Fruit fly (Drosophila melanogaster) Kc167 (cell line): ENCODE measurements around the gene Rpt6R.

Experiments
- Myc ChIP-seq: fragments of >200 bp; optimal IDR thresholded peaks from 2 replicates; lab custom pipeline; 2017; ENCODE audit warnings: missing external identifiers
- Sin3A ChIP-seq: fragments of >200 bp; optimal IDR thresholded peaks from 2 replicates; lab custom pipeline; 2018; ENCODE audit warnings: missing external identifiers
- h ChIP-seq: fragments of >200 bp; optimal IDR thresholded peaks from 3 replicates; lab custom pipeline; 2018; ENCODE audit warnings: missing external identifiers
- insv ChIP-seq: fragments of >200 bp; optimal IDR thresholded peaks from 3 replicates; lab custom pipeline; 2018; ENCODE audit warnings: missing external identifiers
- psq ChIP-seq: fragments of >200 bp; optimal IDR thresholded peaks from 2 replicates; lab custom pipeline; 2017; ENCODE audit warnings: missing external identifiers
- ttk ChIP-seq: sonication (Bioruptor generic); optimal IDR thresholded peaks from 2 replicates; lab custom pipeline; 2017; ENCODE audit warnings: missing external identifiers

The Rpt6R gene

dm6 chr3R:30592733-30593132 lies 9.2 kb upstream of the Rpt6R start:
- TF ChIP-seq ttk (lab: Kevin White, UChicago) (no peak), Myc (lab: Kevin White, UChicago) (no peak), psq (lab: Kevin White, UChicago) (no peak), Sin3A (no peak), insv (no peak), h (no peak)

dm6 chr3R:30590845-30591244 lies 7.3 kb upstream of the Rpt6R start:
- TF ChIP-seq h (no peak), Myc (lab: Kevin White, UChicago) (no peak), insv (no peak), Sin3A (no peak), ttk (lab: Kevin White, UChicago) (no peak), psq (lab: Kevin White, UChicago) (no peak)

dm6 chr3R:30590237-30590636 lies 6.7 kb upstream of the Rpt6R start:
- TF ChIP-seq insv: no peak

DNA sequence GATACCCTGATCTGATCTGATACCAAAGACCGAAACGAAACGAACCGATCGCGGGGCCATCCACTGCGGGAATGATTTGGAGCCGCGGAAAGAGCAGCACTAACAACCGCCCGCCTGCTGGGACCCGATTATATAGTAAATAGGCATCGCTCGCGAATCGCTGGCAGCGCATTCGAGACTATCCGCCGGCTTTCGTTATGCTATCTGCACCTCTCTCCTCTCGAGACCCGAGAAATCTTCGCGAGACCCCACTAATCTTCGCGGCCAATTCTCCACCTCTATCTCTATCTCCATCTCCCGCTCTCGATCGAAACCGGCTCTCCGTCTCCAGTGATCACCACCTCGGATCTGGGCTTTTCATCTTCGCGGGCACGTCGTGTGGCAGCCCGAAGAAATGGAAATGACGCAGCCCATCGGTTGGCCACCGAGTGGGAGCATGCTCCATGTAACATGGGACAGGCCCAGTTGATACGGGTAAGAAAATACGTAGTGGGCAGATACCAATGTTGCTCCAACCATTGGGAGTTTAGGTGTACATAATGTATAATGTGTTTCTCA lies 3.8 kb upstream of the Rpt6R start, which contains the start of gene CG9717:
TSS of gene CG9717 (minus strand) at position 107 of the 558 bp plus-strand sequence.
- TF ChIP-seq insv (no peak), Myc (lab: Kevin White, UChicago) (no peak), ttk (lab: Kevin White, UChicago) (no peak), Sin3A (no peak), psq (lab: Kevin White, UChicago) (no peak), h (no peak)

- no peak for TF ChIP-seq Sin3A
These were observed 4.4 kb downstream of the Rpt6R start, which contains the start of gene CG9702 for dm6 chr3R:30579129-30579528. Gene CG9702 (plus strand): TSS chr3R:30579429.

- TF ChIP-seq ttk (lab: Kevin White, UChicago) (no peak), Sin3A (no peak), psq (lab: Kevin White, UChicago) (no peak), h (no peak), Myc (lab: Kevin White, UChicago) (no peak), insv (no peak)
These were observed 12.8 kb downstream of the Rpt6R start for dm6 chr3R:30570554-30571141.

DNA sequence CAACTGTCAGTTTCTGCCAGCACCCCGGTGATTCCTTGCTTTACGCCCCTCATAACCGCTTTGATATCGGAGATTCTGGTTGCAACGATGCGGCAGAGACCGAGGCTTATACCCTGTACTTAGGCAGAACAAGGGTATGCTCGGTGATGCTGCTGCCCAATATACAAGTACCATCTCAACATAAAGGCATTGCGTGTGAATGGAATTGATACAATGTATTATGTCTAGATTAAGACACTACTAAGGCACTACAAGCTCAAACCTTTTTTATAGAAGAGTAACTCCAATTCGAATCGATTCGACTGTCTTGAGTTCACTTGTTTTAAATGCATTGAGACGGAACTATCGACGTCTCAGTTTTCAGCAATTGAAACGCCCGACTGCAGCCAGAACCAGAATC lies 16.3 kb downstream of the Rpt6R start:
- no peak for TF ChIP-seq Sin3A

- TF ChIP-seq ttk (lab: Kevin White, UChicago): no peak
- no peak for TF ChIP-seq insv
- TF ChIP-seq Sin3A: no peak
- TF ChIP-seq Myc (lab: Kevin White, UChicago): no peak
- no peak for TF ChIP-seq h
- TF ChIP-seq psq (lab: Kevin White, UChicago): no peak
These were observed 17.2 kb downstream of the Rpt6R start for dm6 chr3R:30566181-30566902.

DNA sequence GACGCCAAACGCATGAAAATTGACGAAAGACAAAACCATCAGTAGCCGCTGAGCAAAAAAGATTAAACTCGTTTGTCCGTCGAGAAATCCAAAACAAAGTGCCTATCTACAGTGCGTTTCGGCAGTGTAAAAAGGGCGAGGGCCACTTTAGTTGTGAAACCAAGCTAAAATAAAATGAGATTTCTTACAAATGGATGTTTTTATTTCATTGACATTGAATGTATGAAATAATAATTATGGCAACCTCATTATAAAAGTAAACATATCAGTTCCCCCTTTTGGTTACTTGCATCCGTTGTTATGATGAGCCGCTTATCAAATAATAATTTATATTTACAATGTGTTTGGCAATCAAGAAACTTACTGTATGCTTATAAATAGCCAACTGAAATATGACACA lies 19.0 kb downstream of the Rpt6R start:
- no peak for TF ChIP-seq Myc (lab: Kevin White, UChicago)
- no peak for TF ChIP-seq h
- TF ChIP-seq psq (lab: Kevin White, UChicago): no peak
- no peak for TF ChIP-seq Sin3A
- no peak for TF ChIP-seq insv
- TF ChIP-seq ttk (lab: Kevin White, UChicago): no peak

DNA sequence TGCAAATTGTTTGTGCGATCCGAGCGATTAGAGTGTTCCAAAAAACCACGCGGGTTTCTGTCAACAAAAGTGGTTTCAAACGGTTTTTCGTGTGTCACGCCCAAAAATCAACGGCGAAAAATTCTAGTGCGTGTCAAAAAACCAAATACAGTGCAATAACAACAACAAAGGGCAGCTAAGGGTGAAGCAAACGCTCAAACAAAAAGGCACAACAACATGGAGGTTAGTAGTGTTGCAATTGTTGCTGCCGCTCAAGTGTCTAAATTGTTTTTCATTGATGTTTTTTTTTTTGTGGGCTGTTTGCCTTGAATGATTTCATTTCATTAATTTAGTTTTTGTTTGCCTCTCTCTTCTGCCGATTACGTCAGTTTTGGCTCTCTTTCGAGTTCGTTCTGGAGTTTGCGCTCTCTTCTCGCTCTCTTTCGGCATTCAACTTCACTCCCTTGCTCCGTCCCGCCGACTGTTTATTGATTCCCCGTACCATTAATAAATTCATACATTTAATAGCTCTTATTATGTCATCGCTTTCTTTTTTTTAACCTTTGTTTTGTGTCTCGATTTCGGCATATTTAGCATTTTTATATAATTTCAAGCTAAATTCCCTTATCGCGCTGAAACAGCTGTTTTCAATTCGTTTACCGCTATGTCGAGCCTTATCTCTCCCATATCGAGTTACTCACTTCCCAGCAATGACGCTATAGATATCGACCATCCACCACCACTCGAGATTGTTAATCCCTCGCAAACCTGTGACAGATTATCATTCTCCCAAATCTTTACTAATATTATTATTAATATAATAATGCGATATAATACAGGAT lies 20.0 kb downstream of the Rpt6R start:
- TF ChIP-seq insv (no peak), h (no peak), psq (lab: Kevin White, UChicago) (no peak)

- TF ChIP-seq h (no peak), psq (lab: Kevin White, UChicago) (no peak), insv (no peak), Myc (lab: Kevin White, UChicago) (no peak), Sin3A (no peak), ttk (lab: Kevin White, UChicago) (no peak)
These were observed 20.7 kb downstream of the Rpt6R start for dm6 chr3R:30562733-30563259.

DNA sequence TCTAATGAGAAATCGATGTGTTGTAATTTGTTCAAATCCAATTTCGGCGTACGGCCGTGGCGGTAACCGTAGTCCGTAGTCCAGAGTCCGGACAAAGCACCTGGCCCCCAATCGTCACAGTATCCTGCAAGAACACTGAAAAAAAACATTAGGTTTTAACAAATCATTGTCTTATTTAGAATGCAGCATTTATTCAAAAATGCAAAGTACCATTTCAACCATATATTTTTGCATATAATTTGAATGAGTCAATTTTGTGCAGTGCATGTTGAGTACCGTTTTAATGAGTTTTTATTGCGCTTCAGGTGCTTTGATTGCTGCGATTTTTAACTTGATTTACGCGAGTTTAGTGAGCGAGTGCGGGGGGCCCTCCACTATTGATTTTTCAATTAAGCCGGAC lies 22.3 kb downstream of the Rpt6R start:
- TF ChIP-seq Myc (lab: Kevin White, UChicago) (no peak), psq (lab: Kevin White, UChicago) (no peak), insv (no peak), Sin3A (no peak), h (no peak), ttk (lab: Kevin White, UChicago) (no peak)

DNA sequence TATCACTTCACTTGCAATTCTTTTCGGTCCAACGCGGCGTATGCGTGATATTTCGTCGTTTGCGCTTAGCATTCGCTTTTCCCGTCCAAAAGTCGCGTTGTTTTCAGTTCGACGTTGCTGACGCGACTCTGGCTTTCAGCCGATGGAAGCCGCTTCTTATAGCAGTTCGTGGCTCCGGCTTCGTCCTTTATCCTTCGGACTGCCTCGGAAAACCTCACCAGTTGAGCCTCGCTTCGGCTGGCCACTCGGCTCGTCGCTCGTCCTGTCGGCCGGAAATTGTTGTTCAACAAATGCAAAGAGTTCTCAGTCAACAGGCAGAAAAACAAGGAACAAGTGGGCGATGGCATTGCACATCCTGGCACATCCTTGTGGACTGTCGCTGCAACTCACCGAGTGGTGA lies 23.4 kb downstream of the Rpt6R start, which contains the start of gene CG34155:
TSS of gene CG34155 (minus strand) at position 130 of the 400 bp plus-strand sequence.
- TF ChIP-seq psq (lab: Kevin White, UChicago) (no peak), insv (no peak), ttk (lab: Kevin White, UChicago) (no peak), Myc (lab: Kevin White, UChicago) (no peak), Sin3A (no peak), h (no peak)
